Worm (Caenorhabditis elegans) whole organism, L3 larva: ENCODE results near the gene C09H10.5.

ENCODE experiments used
- R02D3.7 ChIP-seq: fragments of 150-350 bp; optimal IDR thresholded peaks from 2 replicates; lab custom pipeline; 2014; ENCODE audit warnings: missing biosample characterization, missing genetic modification characterization
- ama-1 ChIP-seq: fragments of 150-350 bp; optimal IDR thresholded peaks from 2 replicates; lab custom pipeline; 2018
- ceh-16 ChIP-seq: sonication (generic microtip); optimal IDR thresholded peaks from 2 replicates; lab custom pipeline; 2017; ENCODE audit warnings: missing biosample characterization, missing genetic modification characterization
- ceh-28 ChIP-seq: fragments of 150-350 bp; optimal IDR thresholded peaks from 2 replicates; lab custom pipeline; 2014; ENCODE audit warnings: missing biosample characterization, missing genetic modification reagents, missing genetic modification characterization
- ceh-82 ChIP-seq: fragments of 150-350 bp; optimal IDR thresholded peaks from 2 replicates; lab custom pipeline; 2014; ENCODE audit warnings: missing biosample characterization, missing genetic modification characterization
- ceh-9 ChIP-seq: sonication (generic microtip); optimal IDR thresholded peaks from 2 replicates; lab custom pipeline; 2018; ENCODE audit warnings: missing biosample characterization, missing genetic modification characterization
- daf-12 ChIP-seq: fragments of 150-350 bp; optimal IDR thresholded peaks from 2 replicates; lab custom pipeline; 2014; ENCODE audit warnings: missing biosample characterization, missing genetic modification reagents, missing genetic modification characterization
- egl-5 ChIP-seq: fragments of 150-350 bp; optimal IDR thresholded peaks from 2 replicates; lab custom pipeline; 2017; ENCODE audit warnings: missing biosample characterization, missing genetic modification reagents, missing genetic modification characterization, inconsistent platforms
- elt-1 ChIP-seq: fragments of 150-350 bp; optimal IDR thresholded peaks from 2 replicates; lab custom pipeline; 2014; ENCODE audit warnings: missing biosample characterization, missing genetic modification characterization
- elt-2 ChIP-seq: sonication (generic microtip); optimal IDR thresholded peaks from 2 replicates; lab custom pipeline; 2016; ENCODE audit warnings: missing genetic modification reagents, mild to moderate bottlenecking, missing genetic modification characterization, missing compliant biosample characterization
- fkh-10 ChIP-seq: sonication (generic microtip); optimal IDR thresholded peaks from 2 replicates; lab custom pipeline; 2017; ENCODE audit warnings: missing biosample characterization, missing genetic modification reagents, missing genetic modification characterization
- fkh-2 ChIP-seq: fragments of 150-350 bp; optimal IDR thresholded peaks from 2 replicates; lab custom pipeline; 2014; ENCODE audit warnings: missing biosample characterization, missing genetic modification reagents, missing genetic modification characterization
- fos-1 ChIP-seq: fragments of 150-350 bp; optimal IDR thresholded peaks from 2 replicates; lab custom pipeline; 2014; ENCODE audit warnings: missing biosample characterization, missing genetic modification characterization
- hmg-11 ChIP-seq: sonication (generic microtip); optimal IDR thresholded peaks from 2 replicates; lab custom pipeline; 2016; ENCODE audit warnings: missing genetic modification characterization, missing compliant biosample characterization
- jun-1 ChIP-seq: fragments of 150-350 bp; optimal IDR thresholded peaks from 2 replicates; lab custom pipeline; 2014; ENCODE audit warnings: missing biosample characterization, missing genetic modification reagents, missing genetic modification characterization
- lin-15B ChIP-seq: fragments of 150-350 bp; optimal IDR thresholded peaks from 2 replicates; lab custom pipeline; 2014; ENCODE audit warnings: missing biosample characterization, missing genetic modification characterization
- lin-39 ChIP-seq: fragments of 150-350 bp; optimal IDR thresholded peaks from 2 replicates; lab custom pipeline; 2018; ENCODE audit warnings: missing biosample characterization, missing genetic modification reagents, missing genetic modification characterization
- lsy-12 ChIP-seq: sonication (generic microtip); optimal IDR thresholded peaks from 2 replicates; lab custom pipeline; 2016; ENCODE audit warnings: mild to moderate bottlenecking, missing genetic modification characterization, missing compliant biosample characterization
- mdl-1 ChIP-seq: fragments of 150-350 bp; optimal IDR thresholded peaks from 2 replicates; lab custom pipeline; 2014; ENCODE audit warnings: missing biosample characterization, missing genetic modification characterization
- nfya-1 ChIP-seq: sonication (generic microtip); optimal IDR thresholded peaks from 2 replicates; lab custom pipeline; 2017; ENCODE audit warnings: missing genetic modification characterization, mild to moderate bottlenecking, missing compliant biosample characterization, antibody characterized with exemption, moderate library complexity; ENCODE audit not compliant: insufficient read depth
- nhr-11 ChIP-seq: fragments of 150-350 bp; optimal IDR thresholded peaks from 2 replicates; lab custom pipeline; 2014; ENCODE audit warnings: missing biosample characterization, missing genetic modification characterization
- nhr-12 ChIP-seq: fragments of 150-350 bp; optimal IDR thresholded peaks from 2 replicates; lab custom pipeline; 2014; ENCODE audit warnings: missing biosample characterization, missing genetic modification characterization
- nhr-237 ChIP-seq: fragments of 150-350 bp; optimal IDR thresholded peaks from 2 replicates; lab custom pipeline; 2014; ENCODE audit warnings: missing biosample characterization, missing genetic modification characterization
- nhr-25 ChIP-seq: sonication (generic microtip); optimal IDR thresholded peaks from 2 replicates; lab custom pipeline; 2017; ENCODE audit warnings: missing biosample characterization, missing genetic modification characterization
- nhr-43 ChIP-seq: sonication (generic microtip); optimal IDR thresholded peaks from 2 replicates; lab custom pipeline; 2016; ENCODE audit warnings: mild to moderate bottlenecking, missing genetic modification characterization, missing compliant biosample characterization; ENCODE audit not compliant: poor library complexity, severe bottlenecking
- nhr-67 ChIP-seq: fragments of 150-350 bp; optimal IDR thresholded peaks from 2 replicates; lab custom pipeline; 2014; ENCODE audit warnings: missing biosample characterization, missing genetic modification characterization
- nhr-76 ChIP-seq: fragments of 150-350 bp; sonication (generic microtip); optimal IDR thresholded peaks from 5 replicates; lab custom pipeline; 2014; ENCODE audit warnings: missing biosample characterization, missing genetic modification characterization
- pha-4 ChIP-seq: fragments of 150-350 bp; optimal IDR thresholded peaks from 2 replicates; lab custom pipeline; 2014; ENCODE audit warnings: missing biosample characterization, missing genetic modification reagents, missing genetic modification characterization
- pqm-1 ChIP-seq: fragments of 150-350 bp; optimal IDR thresholded peaks from 2 replicates; lab custom pipeline; 2017; ENCODE audit warnings: missing biosample characterization, missing genetic modification characterization, inconsistent platforms
- sea-2 ChIP-seq: fragments of 150-350 bp; sonication (generic microtip); optimal IDR thresholded peaks from 4 replicates; lab custom pipeline; 2014; ENCODE audit warnings: missing biosample characterization, missing genetic modification reagents, missing genetic modification characterization
- tbx-2 ChIP-seq: sonication (generic microtip); optimal IDR thresholded peaks from 2 replicates; lab custom pipeline; 2016; ENCODE audit warnings: mild to moderate bottlenecking, missing genetic modification characterization, missing compliant biosample characterization
- unc-39 ChIP-seq: sonication (generic microtip); optimal IDR thresholded peaks from 4 replicates; lab custom pipeline; 2017; ENCODE audit warnings: missing biosample characterization, missing genetic modification characterization
- zag-1 ChIP-seq: fragments of 150-350 bp; optimal IDR thresholded peaks from 2 replicates; lab custom pipeline; 2014; ENCODE audit warnings: missing biosample characterization, missing genetic modification characterization
- ztf-4 ChIP-seq: fragments of 150-350 bp; optimal IDR thresholded peaks from 2 replicates; lab custom pipeline; 2014; ENCODE audit warnings: missing biosample characterization, missing genetic modification characterization

C09H10.5 gene

DNA sequence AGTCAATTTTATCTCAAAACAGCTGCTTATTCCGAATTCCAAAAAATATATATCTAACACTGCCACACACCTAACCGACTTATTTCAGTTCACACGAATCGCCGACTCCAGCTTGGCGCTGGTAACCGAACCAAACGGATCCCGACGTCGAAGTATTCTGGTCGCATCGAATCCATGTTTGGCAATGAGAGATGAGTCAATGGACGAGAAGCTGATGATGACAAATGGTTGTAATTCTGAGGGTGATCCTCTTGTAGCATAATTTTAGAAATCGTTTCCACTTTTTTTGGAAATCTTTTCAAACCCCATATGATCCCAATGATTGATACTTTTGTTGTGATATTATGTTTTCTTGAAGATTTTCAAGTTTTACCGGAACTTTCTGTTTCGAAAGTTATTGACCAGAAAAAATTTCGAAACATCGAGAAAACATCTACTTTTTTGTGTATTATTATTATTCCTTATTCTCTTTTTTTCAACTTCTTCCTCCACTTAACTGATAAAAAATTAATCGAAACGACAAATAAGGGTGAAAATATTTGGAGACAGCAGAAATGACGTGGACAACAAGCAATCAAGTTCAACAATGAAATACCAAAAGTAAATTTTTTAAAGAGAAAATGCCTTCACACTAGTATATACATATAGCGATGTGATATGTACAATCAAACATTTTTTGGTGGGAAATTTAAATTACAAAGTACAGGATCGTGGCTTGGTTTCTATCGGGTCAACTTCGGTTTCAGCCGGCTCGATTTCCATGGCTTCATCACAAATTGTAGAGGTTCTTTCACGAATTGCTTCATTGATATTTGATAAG lies 46.5 kb upstream of the C09H10.5 start (continued):
- TF ChIP-seq lsy-12 (tag; lab: Kevin White, UChicago) (peak; percentile 53), ceh-9 (no peak), fos-1 (tag; lab: Kevin White, UChicago) (no peak), tbx-2 (no peak), ceh-16 (tag; lab: Kevin White, UChicago) (no peak), egl-5 (tag; lab: Kevin White, UChicago) (no peak), ztf-4 (no peak), nhr-76 (no peak), nhr-12 (tag; lab: Kevin White, UChicago) (no peak)

DNA sequence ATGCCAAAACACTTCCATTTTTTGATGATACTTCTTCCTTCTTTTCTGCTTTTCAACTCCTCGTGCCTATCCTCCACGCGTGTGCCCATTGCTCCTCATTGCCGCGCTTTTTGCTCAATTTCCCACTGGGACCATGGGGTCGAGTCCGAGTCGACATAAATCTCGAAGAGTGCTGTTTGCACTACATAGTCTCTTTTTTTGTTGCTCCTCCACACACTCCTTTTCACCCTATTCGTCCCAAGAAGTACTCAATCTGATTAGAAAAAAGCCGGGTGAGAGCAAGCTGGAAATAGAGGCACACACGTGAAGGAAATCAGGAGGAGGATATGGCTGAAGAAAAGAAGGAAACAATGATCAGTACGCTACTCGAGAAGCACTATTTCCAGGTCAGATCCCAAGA lies 39.0 kb upstream of the C09H10.5 start, which contains the start of gene arrd-6:
Gene arrd-6, plus strand, starts transcription at position 169 of the 400 bp plus-strand sequence.
- TF ChIP-seq lin-39 (tag; lab: Kevin White, UChicago) (no peak), sea-2 (GFP tag; lab: Kevin White, UChicago) (no peak), R02D3.7 (tag; lab: Kevin White, UChicago) (no peak), nhr-12 (tag; lab: Kevin White, UChicago) (no peak), daf-12 (tag; lab: Kevin White, UChicago) (no peak), lsy-12 (tag; lab: Kevin White, UChicago) (no peak), zag-1 (tag; lab: Kevin White, UChicago) (no peak), ceh-28 (no peak), ceh-82 (no peak), fkh-2 (no peak), ama-1 (lab: Kevin White, UChicago) (no peak), nhr-237 (tag; lab: Kevin White, UChicago) (no peak), egl-5 (tag; lab: Kevin White, UChicago) (no peak), nhr-67 (tag; lab: Kevin White, UChicago) (no peak), tbx-2 (no peak), ceh-16 (tag; lab: Kevin White, UChicago) (no peak), nhr-11 (tag; lab: Kevin White, UChicago) (no peak)
- TF ChIP-seq, all 47 proteins: peak for 0

DNA sequence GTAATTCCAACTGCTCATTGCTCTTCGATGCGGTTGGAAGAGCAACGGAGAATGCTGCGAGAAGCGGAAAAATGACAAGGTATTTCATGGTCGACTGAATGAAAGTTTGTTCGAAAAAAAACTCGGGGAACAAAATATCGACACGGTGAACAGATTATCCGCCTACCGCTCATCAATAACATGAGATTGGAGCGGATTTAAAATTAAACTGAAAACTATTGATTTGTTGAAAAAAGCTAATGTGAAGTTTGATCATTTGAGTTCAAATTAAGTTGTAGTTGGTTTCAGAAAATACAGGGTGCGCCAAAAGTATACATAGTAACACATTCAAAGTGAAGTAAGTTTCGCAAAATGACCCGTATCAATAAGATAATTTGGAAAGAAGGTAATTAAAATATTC lies 36.6 kb upstream of the C09H10.5 start, which contains the start of gene F40F8.4:
Gene F40F8.4, minus strand, starts transcription at position 101 of the 400 bp plus-strand sequence.
- TF ChIP-seq nhr-237 (tag; lab: Kevin White, UChicago) (no peak), nfya-1 (no peak), ceh-16 (tag; lab: Kevin White, UChicago) (no peak), nhr-11 (tag; lab: Kevin White, UChicago) (no peak), hmg-11 (tag; lab: Kevin White, UChicago) (no peak), jun-1 (tag; lab: Kevin White, UChicago) (no peak), ceh-9 (no peak), ceh-82 (no peak), daf-12 (tag; lab: Kevin White, UChicago) (no peak)

DNA sequence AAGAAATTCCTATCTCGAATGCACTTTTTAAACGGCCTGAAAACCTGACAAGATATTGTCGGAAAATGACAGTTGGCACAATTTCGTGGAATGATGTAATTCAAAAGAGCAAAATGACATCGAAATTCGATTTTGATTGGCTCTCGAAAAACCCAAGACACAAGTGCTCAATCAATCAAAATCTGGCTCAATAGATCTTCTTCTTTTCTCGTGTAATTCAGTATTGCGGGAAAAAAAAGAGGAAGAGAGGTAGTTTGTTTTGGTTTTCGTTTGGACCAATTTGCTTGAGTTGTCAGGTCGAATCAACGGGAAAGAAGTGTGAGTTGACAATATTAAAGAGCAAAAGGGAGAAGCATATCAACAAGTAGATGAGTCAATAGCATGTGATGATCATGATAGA lies 32.2 kb upstream of the C09H10.5 start:
- TF ChIP-seq nhr-25 (tag; lab: Kevin White, UChicago): no peak
- TF ChIP-seq ceh-16 (tag; lab: Kevin White, UChicago): no peak
- TF ChIP-seq tbx-2: no peak
- no peak for TF ChIP-seq lin-15B (tag; lab: Kevin White, UChicago)
- TF ChIP-seq nfya-1: peak; percentile 44
- no peak for TF ChIP-seq pqm-1 (tag; lab: Kevin White, UChicago)
- peak; percentile 49 for TF ChIP-seq egl-5 (tag; lab: Kevin White, UChicago)
- TF ChIP-seq elt-1: no peak
- no peak for TF ChIP-seq fkh-10 (GFP tag; lab: Kevin White, UChicago)
- TF ChIP-seq lin-39 (tag; lab: Kevin White, UChicago): no peak
- TF ChIP-seq ama-1 (lab: Kevin White, UChicago): no peak
- TF ChIP-seq elt-2 (tag; lab: Kevin White, UChicago): peak; percentile 39
- no peak for TF ChIP-seq daf-12 (tag; lab: Kevin White, UChicago)
- TF ChIP-seq pha-4: peak; percentile 32

DNA sequence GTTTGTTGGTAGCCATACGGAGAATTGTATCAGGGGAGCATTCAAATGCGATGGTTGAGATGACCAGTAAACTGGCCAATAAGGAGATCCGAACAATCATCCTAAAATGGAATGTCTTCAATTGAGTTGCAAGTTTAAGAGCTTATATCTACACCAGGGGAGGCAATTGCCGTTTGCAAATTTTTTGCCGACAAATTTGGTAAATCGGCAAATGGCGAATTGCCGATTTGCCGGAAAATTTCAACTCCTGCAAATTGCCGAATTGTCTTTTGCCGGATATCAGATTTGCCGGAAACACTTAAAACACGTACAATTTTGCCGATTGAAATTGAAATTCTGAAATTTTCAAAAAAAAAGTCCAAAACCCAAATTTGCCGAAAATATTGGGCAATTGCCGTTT lies 31.3 kb upstream of the C09H10.5 start, which contains the start of gene F40F8.5:
Gene F40F8.5, minus strand, starts transcription at position 101 of the 400 bp plus-strand sequence.
- TF ChIP-seq mdl-1 (tag; lab: Kevin White, UChicago) (no peak), sea-2 (GFP tag; lab: Kevin White, UChicago) (no peak), unc-39 (tag; lab: Kevin White, UChicago) (no peak), hmg-11 (tag; lab: Kevin White, UChicago) (no peak), ceh-28 (no peak), nhr-43 (tag; lab: Kevin White, UChicago) (no peak)
